Fruit fly (Drosophila melanogaster) whole organism, embryonic: ENCODE data around the gene ari-1.

Source experiments
- B-H1 ChIP-seq: fragments of 200-800 bp; sonication (Bioruptor generic); IDR thresholded peaks from 3 replicates; pipeline ENCODE4 v1.3.6; 2022; ENCODE audit warnings: missing biosample characterization, missing genetic modification characterization
- CG11695 ChIP-seq: fragments of 200-800 bp; sonication (Bioruptor generic); IDR thresholded peaks from 3 replicates; pipeline ENCODE4 v1.3.6; 2022; ENCODE audit warnings: missing biosample characterization, missing genetic modification characterization
- CG11696 ChIP-seq: fragments of 200-800 bp; sonication (Bioruptor generic); IDR thresholded peaks from 2 replicates; pipeline ENCODE4 v1.3.6; 2022; ENCODE audit warnings: missing biosample characterization, missing genetic modification characterization
- CG12391 ChIP-seq: fragments of 200-800 bp; sonication (Bioruptor generic); optimal IDR thresholded peaks from 3 replicates; lab custom pipeline; 2018; ENCODE audit warnings: missing biosample characterization, mild to moderate bottlenecking, missing genetic modification characterization, moderate library complexity
- CG1647 ChIP-seq: fragments of 200-800 bp; sonication (Bioruptor generic); optimal IDR thresholded peaks from 3 replicates; lab custom pipeline; 2016; ENCODE audit warnings: missing biosample characterization, missing genetic modification characterization
- CG17568 ChIP-seq: fragments of 200-800 bp; sonication (Bioruptor generic); optimal IDR thresholded peaks from 2 replicates; lab custom pipeline; 2018; ENCODE audit warnings: missing biosample characterization, mild to moderate bottlenecking, missing genetic modification characterization, moderate library complexity
- CG18476 ChIP-seq: fragments of 200-800 bp; sonication (Bioruptor generic); optimal IDR thresholded peaks from 2 replicates; lab custom pipeline; 2016; ENCODE audit warnings: missing biosample characterization, mild to moderate bottlenecking, missing genetic modification characterization
- CG6175 ChIP-seq: fragments of 200-800 bp; sonication (Bioruptor generic); IDR thresholded peaks from 3 replicates; pipeline ENCODE4 v1.3.6; 2022; ENCODE audit warnings: missing biosample characterization, missing genetic modification characterization
- CG7357 ChIP-seq: fragments of 200-800 bp; sonication (Bioruptor generic); IDR thresholded peaks from 3 replicates; pipeline ENCODE4 v1.3.6; 2022; ENCODE audit warnings: missing biosample characterization, missing genetic modification characterization
- CG7963 ChIP-seq: fragments of 200-800 bp; sonication (Bioruptor generic); IDR thresholded peaks from 3 replicates; pipeline ENCODE4 v1.3.6; 2022; ENCODE audit warnings: missing biosample characterization, missing genetic modification characterization; ENCODE audit not compliant: partially characterized antibody
- CG9215 ChIP-seq: fragments of 200-800 bp; sonication (Bioruptor generic); IDR thresholded peaks from 2 replicates; pipeline ENCODE4 v1.3.6; 2022; ENCODE audit warnings: missing biosample characterization, missing genetic modification characterization
- CG9817 ChIP-seq: fragments of 200-800 bp; sonication (Bioruptor generic); optimal IDR thresholded peaks from 2 replicates; lab custom pipeline; 2018; ENCODE audit warnings: missing biosample characterization, mild to moderate bottlenecking, missing genetic modification characterization, moderate library complexity
- CrebB ChIP-seq: fragments of 200-800 bp; sonication (Bioruptor generic); optimal IDR thresholded peaks from 3 replicates; lab custom pipeline; 2018; ENCODE audit warnings: missing biosample characterization, mild to moderate bottlenecking, missing genetic modification characterization
- Doc3 ChIP-seq: fragments of 200-800 bp; sonication (Bioruptor generic); IDR thresholded peaks from 3 replicates; pipeline ENCODE4 v1.3.6; 2022; ENCODE audit warnings: missing biosample characterization, missing genetic modification characterization; ENCODE audit not compliant: partially characterized antibody
- Dp ChIP-seq: fragments of 200-800 bp; sonication (Bioruptor generic); optimal IDR thresholded peaks from 2 replicates; lab custom pipeline; 2018; ENCODE audit warnings: missing biosample characterization, mild to moderate bottlenecking, missing genetic modification characterization, moderate library complexity
- Ets97D ChIP-seq: fragments of 200-800 bp; sonication (Bioruptor generic); optimal IDR thresholded peaks from 3 replicates; lab custom pipeline; 2016; ENCODE audit warnings: missing biosample characterization, missing genetic modification characterization
- Fer3 ChIP-seq: fragments of 200-800 bp; sonication (Bioruptor generic); optimal IDR thresholded peaks from 2 replicates; lab custom pipeline; 2018; ENCODE audit warnings: missing biosample characterization, mild to moderate bottlenecking, missing genetic modification characterization, moderate library complexity
- GATAe ChIP-seq: fragments of 200-800 bp; sonication (Bioruptor generic); conservative IDR thresholded peaks from 2 replicates; pipeline ENCODE4 v1.3.6; 2022; ENCODE audit warnings: missing biosample characterization, missing genetic modification characterization
- HLH3B ChIP-seq: fragments of 200-800 bp; sonication (Bioruptor generic); IDR thresholded peaks from 2 replicates; pipeline ENCODE4 v1.3.6; 2022; ENCODE audit warnings: missing biosample characterization, missing genetic modification characterization
- HLH54F ChIP-seq: fragments of 200-800 bp; sonication (Bioruptor generic); optimal IDR thresholded peaks from 3 replicates; lab custom pipeline; 2016; ENCODE audit warnings: missing biosample characterization, missing genetic modification characterization
- Hr51 ChIP-seq, 2 experiments: fragments of 200-800 bp; sonication (Bioruptor generic); optimal IDR thresholded peaks; 2 replicates in 1 of 2; 3 replicates in 1 of 2; lab custom pipeline; 2016 to 2018; ENCODE audit warnings: missing biosample characterization in 2 of 2, missing genetic modification characterization in 2 of 2, mild to moderate bottlenecking in 1 of 2, moderate library complexity in 1 of 2
- Hr78 ChIP-seq, 2 experiments: fragments of 200-800 bp in 1 of 2; fragments of >200 bp in 1 of 2; sonication (Bioruptor generic) in 1 of 2; optimal IDR thresholded peaks; 2 replicates each; lab custom pipeline; 2017 to 2019; ENCODE audit warnings: missing biosample characterization in 2 of 2, missing genetic modification characterization in 2 of 2, mild to moderate bottlenecking in 1 of 2, moderate library complexity in 1 of 2
- Hsf ChIP-seq: fragments of 200-800 bp; sonication (Bioruptor generic); optimal IDR thresholded peaks from 3 replicates; lab custom pipeline; 2016; ENCODE audit warnings: missing biosample characterization, missing genetic modification characterization
- Kr ChIP-seq: fragments of 200-800 bp; sonication (Bioruptor generic); optimal IDR thresholded peaks from 2 replicates; lab custom pipeline; 2017; ENCODE audit warnings: missing biosample characterization, mild to moderate bottlenecking, missing genetic modification characterization
- Meics ChIP-seq: fragments of 200-800 bp; sonication (Bioruptor generic); optimal IDR thresholded peaks from 2 replicates; lab custom pipeline; 2017; ENCODE audit warnings: missing biosample characterization, mild to moderate bottlenecking, missing genetic modification characterization
- Mrtf ChIP-seq: fragments of 200-800 bp; sonication (Bioruptor generic); IDR thresholded peaks from 3 replicates; pipeline ENCODE4 v1.3.6; 2022; ENCODE audit warnings: missing biosample characterization, missing genetic modification characterization
- Myb ChIP-seq: fragments of 200-800 bp; sonication (Bioruptor generic); optimal IDR thresholded peaks from 2 replicates; lab custom pipeline; 2016; ENCODE audit warnings: missing biosample characterization, missing genetic modification characterization
- Oaz ChIP-seq: fragments of 200-800 bp; sonication (Bioruptor generic); IDR thresholded peaks from 2 replicates; pipeline ENCODE4 v1.3.6; 2022; ENCODE audit warnings: missing biosample characterization, missing genetic modification characterization
- Tbp ChIP-seq: fragments of >200 bp; optimal IDR thresholded peaks from 2 replicates; lab custom pipeline; 2018; ENCODE audit warnings: missing biosample characterization, missing genetic modification characterization
- Xbp1 ChIP-seq: fragments of 200-800 bp; sonication (Bioruptor generic); optimal IDR thresholded peaks from 3 replicates; lab custom pipeline; 2016; ENCODE audit warnings: missing biosample characterization, mild to moderate bottlenecking, missing genetic modification characterization
- ara ChIP-seq: fragments of 200-800 bp; sonication (Bioruptor generic); IDR thresholded peaks from 2 replicates; pipeline ENCODE4 v1.3.6; 2022; ENCODE audit warnings: missing biosample characterization, missing genetic modification characterization
- ase ChIP-seq: fragments of 200-800 bp; sonication (Bioruptor generic); IDR thresholded peaks from 3 replicates; pipeline ENCODE4 v1.3.6; 2022; ENCODE audit warnings: missing biosample characterization, missing genetic modification characterization
- caup ChIP-seq: fragments of 200-800 bp; sonication (Bioruptor generic); optimal IDR thresholded peaks from 3 replicates; lab custom pipeline; 2017; ENCODE audit warnings: missing biosample characterization, mild to moderate bottlenecking, missing genetic modification characterization, moderate library complexity; ENCODE audit not compliant: severe bottlenecking
- cg ChIP-seq: fragments of 200-800 bp; sonication (Bioruptor generic); optimal IDR thresholded peaks from 3 replicates; lab custom pipeline; 2019; ENCODE audit warnings: missing biosample characterization, mild to moderate bottlenecking, missing genetic modification characterization, moderate library complexity
- chn ChIP-seq: fragments of 200-800 bp; sonication (Bioruptor generic); optimal IDR thresholded peaks from 2 replicates; lab custom pipeline; 2016; ENCODE audit warnings: missing biosample characterization, missing genetic modification characterization
- da ChIP-seq: fragments of 200-800 bp; sonication (Bioruptor generic); optimal IDR thresholded peaks from 2 replicates; lab custom pipeline; 2016; ENCODE audit warnings: missing biosample characterization, missing genetic modification characterization
- dm ChIP-seq: fragments of 200-800 bp; sonication (Bioruptor generic); optimal IDR thresholded peaks from 3 replicates; lab custom pipeline; 2016; ENCODE audit warnings: missing biosample characterization, missing genetic modification characterization
- dmrt99B ChIP-seq: fragments of 200-800 bp; sonication (Bioruptor generic); optimal IDR thresholded peaks from 2 replicates; lab custom pipeline; 2018; ENCODE audit warnings: missing biosample characterization, mild to moderate bottlenecking, missing genetic modification characterization, moderate library complexity
- gcm ChIP-seq: fragments of 200-800 bp; sonication (Bioruptor generic); optimal IDR thresholded peaks from 2 replicates; lab custom pipeline; 2019; ENCODE audit warnings: missing biosample characterization, mild to moderate bottlenecking, missing genetic modification characterization, moderate library complexity
- h ChIP-seq: fragments of >200 bp; optimal IDR thresholded peaks from 2 replicates; lab custom pipeline; 2017
- mld ChIP-seq: fragments of 200-800 bp; sonication (Bioruptor generic); IDR thresholded peaks from 3 replicates; pipeline ENCODE4 v1.3.6; 2022; ENCODE audit warnings: missing biosample characterization, missing genetic modification characterization; ENCODE audit not compliant: partially characterized antibody
- phol ChIP-seq: fragments of 200-800 bp; sonication (Bioruptor generic); optimal IDR thresholded peaks from 3 replicates; lab custom pipeline; 2018; ENCODE audit warnings: missing biosample characterization, mild to moderate bottlenecking, missing genetic modification characterization, moderate library complexity
- prd ChIP-seq, 3 experiments: fragments of >200 bp in 2 of 3; fragments of 200-800 bp in 1 of 3; sonication (Bioruptor generic) in 1 of 3; optimal IDR thresholded peaks in 2 of 3; IDR thresholded peaks in 1 of 3; 2 replicates in 2 of 3; 3 replicates in 1 of 3; pipeline versions ENCODE4 v1.3.6 to Lab custom; 2017 to 2022; ENCODE audit warnings: missing biosample characterization in 1 of 3, missing genetic modification characterization in 1 of 3
- pum ChIP-seq: fragments of 200-800 bp; sonication (Bioruptor generic); optimal IDR thresholded peaks from 2 replicates; lab custom pipeline; 2016; ENCODE audit warnings: missing biosample characterization, missing genetic modification characterization
- rib ChIP-seq: fragments of 200-800 bp; sonication (Bioruptor generic); IDR thresholded peaks from 2 replicates; pipeline ENCODE4 v1.3.6; 2022; ENCODE audit warnings: missing biosample characterization, missing genetic modification characterization
- scrt ChIP-seq: fragments of 200-800 bp; sonication (Bioruptor generic); optimal IDR thresholded peaks from 2 replicates; lab custom pipeline; 2018; ENCODE audit warnings: missing biosample characterization, mild to moderate bottlenecking, missing genetic modification characterization, moderate library complexity
- sim ChIP-seq: fragments of 200-800 bp; sonication (Bioruptor generic); IDR thresholded peaks from 2 replicates; pipeline ENCODE4 v1.3.6; 2022; ENCODE audit warnings: missing biosample characterization, missing genetic modification characterization
- sob ChIP-seq: fragments of 200-800 bp; sonication (Bioruptor generic); IDR thresholded peaks from 2 replicates; pipeline ENCODE4 v1.3.6; 2022; ENCODE audit warnings: missing biosample characterization, missing genetic modification characterization
- usp ChIP-seq: fragments of >200 bp; optimal IDR thresholded peaks from 2 replicates; lab custom pipeline; 2017; ENCODE audit warnings: missing biosample characterization, missing genetic modification characterization
- wdn ChIP-seq: fragments of 200-800 bp; sonication (Bioruptor generic); IDR thresholded peaks from 2 replicates; pipeline ENCODE4 v1.3.6; 2022; ENCODE audit warnings: missing biosample characterization, missing genetic modification characterization
- yki ChIP-seq: fragments of >200 bp; optimal IDR thresholded peaks from 3 replicates; lab custom pipeline; 2018
- zfh2 ChIP-seq: fragments of 200-800 bp; sonication (Bioruptor generic); optimal IDR thresholded peaks from 2 replicates; lab custom pipeline; 2016; ENCODE audit warnings: missing biosample characterization, missing genetic modification characterization

Gene ari-1

dm6 chrX:18153001-18153400 lies 15.4 kb upstream of the ari-1 start (continued):
- no peak for TF ChIP-seq CG1647 (GFP tag; lab: Kevin White, UChicago)
- TF ChIP-seq Fer3 (tag; lab: Kevin White, UChicago): no peak
- TF ChIP-seq Xbp1: no peak
- TF ChIP-seq yki (lab: Kevin White, UChicago): no peak
- TF ChIP-seq CrebB (tag; lab: Kevin White, UChicago): no peak
- no peak for TF ChIP-seq dm (GFP tag; lab: Kevin White, UChicago)
- no peak for TF ChIP-seq CG7357 (GFP tag; lab: Robert Waterston, UW)
- no peak for TF ChIP-seq pum (GFP tag; lab: Kevin White, UChicago)
- peak; percentile 36 for TF ChIP-seq Meics
- TF ChIP-seq Hr51 (GFP tag; optimal IDR thresholded peaks at IDR 0.05; lab: Kevin White, UChicago): no peak
- TF ChIP-seq B-H1 (GFP tag; lab: Robert Waterston, UW): no peak
- no peak for TF ChIP-seq HLH3B (GFP tag; lab: Robert Waterston, UW)
- TF ChIP-seq prd (optimal IDR thresholded peaks at IDR 0.05; lab: Kevin White, UChicago): no peak
- TF ChIP-seq prd (GFP tag; IDR thresholded peaks at IDR 0.05; lab: Robert Waterston, UW): 0 out of 3 replicates have a peak, but pooled peaks have one; percentile 17
- TF ChIP-seq Myb (GFP tag; lab: Kevin White, UChicago): no peak
- TF ChIP-seq CG18476 (GFP tag; lab: Kevin White, UChicago): no peak
- no peak for TF ChIP-seq Hsf (GFP tag; lab: Kevin White, UChicago)
- TF ChIP-seq Tbp: no peak
- no peak for TF ChIP-seq Ets97D (GFP tag; lab: Kevin White, UChicago)
- TF ChIP-seq h (lab: Kevin White, UChicago): no peak
- TF ChIP-seq CG11696 (GFP tag; lab: Robert Waterston, UW): no peak
- no peak for TF ChIP-seq Doc3 (GFP tag; lab: Robert Waterston, UW)
- no peak for TF ChIP-seq usp (GFP tag; lab: Kevin White, UChicago)
- no peak for TF ChIP-seq da (GFP tag; lab: Kevin White, UChicago)
- no peak for TF ChIP-seq Dp
- no peak for TF ChIP-seq rib (GFP tag; lab: Robert Waterston, UW)
- no peak for TF ChIP-seq gcm (GFP tag; lab: Kevin White, UChicago)
- TF ChIP-seq Oaz (GFP tag; lab: Robert Waterston, UW): no peak
- TF ChIP-seq ase (GFP tag; lab: Robert Waterston, UW): no peak
- TF ChIP-seq mld (GFP tag; lab: Robert Waterston, UW): no peak
- TF ChIP-seq CG7963 (GFP tag; lab: Robert Waterston, UW): no peak
- TF ChIP-seq dmrt99B (tag; lab: Kevin White, UChicago): peak; percentile 21
- TF ChIP-seq scrt (GFP tag; lab: Kevin White, UChicago): no peak
- TF ChIP-seq ara: no peak
- TF ChIP-seq sim: no peak
- TF ChIP-seq Hr78 (GFP tag; optimal IDR thresholded peaks at IDR 0.05; lab: Kevin White, UChicago): no peak
- TF ChIP-seq chn (GFP tag; lab: Kevin White, UChicago): no peak
- peak; percentile 22 for TF ChIP-seq caup (GFP tag; lab: Kevin White, UChicago)
- no peak for TF ChIP-seq wdn (GFP tag; lab: Robert Waterston, UW)
- no peak for TF ChIP-seq phol (tag; lab: Kevin White, UChicago)
- 0 out of 2 replicates have a peak, but pooled peaks have one; percentile 18 for TF ChIP-seq sob (GFP tag; lab: Robert Waterston, UW)
- TF ChIP-seq CG17568 (GFP tag; lab: Kevin White, UChicago): no peak
- no peak for TF ChIP-seq CG12391 (tag; lab: Kevin White, UChicago)
- TF ChIP-seq GATAe (GFP tag; lab: Robert Waterston, UW): no peak
- no peak for TF ChIP-seq Mrtf (GFP tag; lab: Robert Waterston, UW)
- TF ChIP-seq cg (GFP tag; lab: Kevin White, UChicago): no peak
- peak; percentile 56; the same call in 1 of the 3 replicates for TF ChIP-seq CG11695 (GFP tag; lab: Robert Waterston, UW)
- TF ChIP-seq Kr (GFP tag; lab: Kevin White, UChicago): no peak
- no peak for TF ChIP-seq CG9817 (tag; lab: Kevin White, UChicago)
- TF ChIP-seq zfh2 (GFP tag; lab: Kevin White, UChicago): no peak
- no peak for TF ChIP-seq CG6175
- TF ChIP-seq HLH54F: no peak
- peak; percentile 29; the same call in 1 of the 2 replicates for TF ChIP-seq CG9215
